Worm (Caenorhabditis elegans) whole organism, L1 larva: ENCODE data around the gene srw-137.

Experiments
- C16A3.4 ChIP-seq: fragments of 150-350 bp; optimal IDR thresholded peaks from 2 replicates; lab custom pipeline; 2014; ENCODE audit warnings: missing biosample characterization, missing genetic modification characterization
- F16B12.6 ChIP-seq: fragments of 150-350 bp; optimal IDR thresholded peaks from 2 replicates; lab custom pipeline; 2014; ENCODE audit warnings: missing biosample characterization, missing genetic modification characterization
- Y116A8C.19 ChIP-seq: sonication (generic microtip); optimal IDR thresholded peaks from 2 replicates; lab custom pipeline; 2016; ENCODE audit warnings: missing compliant biosample characterization, missing genetic modification characterization, borderline replicate concordance
- aha-1 ChIP-seq: fragments of 150-350 bp; optimal IDR thresholded peaks from 2 replicates; lab custom pipeline; 2014; ENCODE audit warnings: missing biosample characterization, missing genetic modification characterization
- aly-2 ChIP-seq: fragments of 150-350 bp; optimal IDR thresholded peaks from 2 replicates; lab custom pipeline; 2014; ENCODE audit warnings: missing biosample characterization, missing genetic modification characterization
- ama-1 ChIP-seq: fragments of 150-350 bp; optimal IDR thresholded peaks from 2 replicates; lab custom pipeline; 2014
- blmp-1 ChIP-seq: fragments of 150-350 bp; optimal IDR thresholded peaks from 2 replicates; lab custom pipeline; 2014; ENCODE audit warnings: missing biosample characterization, missing genetic modification characterization
- ceh-90 ChIP-seq: sonication (generic microtip); optimal IDR thresholded peaks from 2 replicates; lab custom pipeline; 2016; ENCODE audit warnings: missing genetic modification characterization, missing compliant biosample characterization
- efl-3 ChIP-seq: fragments of 200-800 bp; sonication (Bioruptor generic); optimal IDR thresholded peaks from 2 replicates; lab custom pipeline; 2018; ENCODE audit warnings: mild to moderate bottlenecking, missing genetic modification characterization, missing compliant biosample characterization
- egl-27 ChIP-seq, 2 experiments: fragments of 150-350 bp in 1 of 2; sonication (generic microtip); optimal IDR thresholded peaks; 3 replicates each; lab custom pipeline; 2017 to 2018; ENCODE audit warnings: missing biosample characterization in 2 of 2, missing genetic modification characterization in 2 of 2, missing genetic modification reagents in 2 of 2
- elt-3 ChIP-seq, 6 experiments: fragments of 150-350 bp in 1 of 6; sonication (generic microtip); optimal IDR thresholded peaks; 2 replicates each; lab custom pipeline; 2017 to 2018; ENCODE audit warnings: missing biosample characterization in 6 of 6, missing genetic modification characterization in 6 of 6, inconsistent platforms in 1 of 6
- grh-1 ChIP-seq: fragments of 200-800 bp; sonication (Bioruptor generic); IDR thresholded peaks from 2 replicates; pipeline ENCODE4 v1.3.6; 2022; ENCODE audit warnings: missing genetic modification reagents, missing genetic modification characterization, missing compliant biosample characterization
- hlh-4 ChIP-seq: sonication (generic microtip); optimal IDR thresholded peaks from 2 replicates; lab custom pipeline; 2016; ENCODE audit warnings: mild to moderate bottlenecking, missing genetic modification characterization, missing compliant biosample characterization
- irx-1 ChIP-seq: sonication (generic microtip); optimal IDR thresholded peaks from 2 replicates; lab custom pipeline; 2016; ENCODE audit warnings: missing genetic modification characterization, missing compliant biosample characterization
- isw-1 ChIP-seq: fragments of 200-800 bp; sonication (Bioruptor generic); IDR thresholded peaks from 2 replicates; pipeline ENCODE4 v1.3.6; 2022; ENCODE audit warnings: missing genetic modification characterization, missing compliant biosample characterization
- lin-15B ChIP-seq: fragments of 150-350 bp; sonication (generic microtip); optimal IDR thresholded peaks from 3 replicates; lab custom pipeline; 2014; ENCODE audit warnings: missing biosample characterization, missing genetic modification characterization
- lin-35 ChIP-seq, 2 experiments: fragments of 150-350 bp; optimal IDR thresholded peaks; 2 replicates each; lab custom pipeline; 2014; ENCODE audit warnings: missing biosample characterization in 2 of 2, missing genetic modification characterization in 2 of 2, missing genetic modification reagents in 2 of 2
- lir-3 ChIP-seq: sonication (generic microtip); optimal IDR thresholded peaks from 2 replicates; lab custom pipeline; 2016; ENCODE audit warnings: mild to moderate bottlenecking, missing genetic modification characterization, moderate library complexity, missing compliant biosample characterization; ENCODE audit not compliant: poor library complexity
- lsy-2 ChIP-seq, 2 experiments: fragments of 150-350 bp; optimal IDR thresholded peaks; 2 replicates each; lab custom pipeline; 2014; ENCODE audit warnings: missing biosample characterization in 2 of 2, missing genetic modification characterization in 2 of 2
- mab-9 ChIP-seq: fragments of 200-800 bp; sonication (Bioruptor generic); IDR thresholded peaks from 2 replicates; pipeline ENCODE4 v1.3.6; 2022; ENCODE audit warnings: missing genetic modification reagents, missing genetic modification characterization, missing compliant biosample characterization
- mdl-1 ChIP-seq, 2 experiments: fragments of 150-350 bp; optimal IDR thresholded peaks; 2 replicates each; lab custom pipeline; 2014 to 2017; ENCODE audit warnings: missing biosample characterization in 2 of 2, missing genetic modification characterization in 2 of 2, inconsistent platforms in 1 of 2
- mef-2 ChIP-seq: fragments of 150-350 bp; optimal IDR thresholded peaks from 2 replicates; lab custom pipeline; 2014; ENCODE audit warnings: missing biosample characterization, missing genetic modification characterization
- nhr-20 ChIP-seq: sonication (generic microtip); optimal IDR thresholded peaks from 2 replicates; lab custom pipeline; 2016; ENCODE audit warnings: mild to moderate bottlenecking, missing genetic modification characterization, missing compliant biosample characterization
- nhr-237 ChIP-seq: fragments of 150-350 bp; optimal IDR thresholded peaks from 2 replicates; lab custom pipeline; 2014; ENCODE audit warnings: missing biosample characterization, missing genetic modification characterization
- nhr-71 ChIP-seq: sonication (generic microtip); optimal IDR thresholded peaks from 2 replicates; lab custom pipeline; 2016; ENCODE audit warnings: mild to moderate bottlenecking, missing genetic modification characterization, moderate library complexity, missing compliant biosample characterization
- nhr-77 ChIP-seq: fragments of 150-350 bp; optimal IDR thresholded peaks from 2 replicates; lab custom pipeline; 2014; ENCODE audit warnings: missing biosample characterization, missing genetic modification characterization
- nhr-84 ChIP-seq: sonication (generic microtip); optimal IDR thresholded peaks from 2 replicates; lab custom pipeline; 2017; ENCODE audit warnings: missing biosample characterization, missing genetic modification characterization
- pqm-1 ChIP-seq: sonication (generic microtip); optimal IDR thresholded peaks from 3 replicates; lab custom pipeline; 2017; ENCODE audit warnings: missing biosample characterization, missing genetic modification characterization
- snu-23 ChIP-seq: sonication (generic microtip); optimal IDR thresholded peaks from 2 replicates; lab custom pipeline; 2016; ENCODE audit warnings: missing genetic modification characterization, missing compliant biosample characterization
- sox-4 ChIP-seq: sonication (generic microtip); optimal IDR thresholded peaks from 2 replicates; lab custom pipeline; 2016; ENCODE audit warnings: missing genetic modification characterization, missing compliant biosample characterization
- tlp-1 ChIP-seq: fragments of 150-350 bp; optimal IDR thresholded peaks from 2 replicates; lab custom pipeline; 2014; ENCODE audit warnings: missing biosample characterization, missing genetic modification characterization
- unc-130 ChIP-seq: fragments of 150-350 bp; optimal IDR thresholded peaks from 2 replicates; lab custom pipeline; 2017; ENCODE audit warnings: missing biosample characterization, missing genetic modification characterization, inconsistent platforms
- unc-30 ChIP-seq: sonication (generic microtip); optimal IDR thresholded peaks from 2 replicates; lab custom pipeline; 2017; ENCODE audit warnings: missing biosample characterization, missing genetic modification characterization
- unc-86 ChIP-seq: sonication (generic microtip); optimal IDR thresholded peaks from 2 replicates; lab custom pipeline; 2016; ENCODE audit warnings: missing genetic modification characterization, missing compliant biosample characterization
- unc-98 ChIP-seq: fragments of 200-800 bp; sonication (Bioruptor generic); IDR thresholded peaks from 2 replicates; pipeline ENCODE4 v1.3.6; 2022; ENCODE audit warnings: missing genetic modification characterization, missing compliant biosample characterization
- vab-15 ChIP-seq: sonication (generic microtip); optimal IDR thresholded peaks from 2 replicates; lab custom pipeline; 2017; ENCODE audit warnings: missing genotype, mild to moderate bottlenecking, missing genetic modification characterization, missing compliant biosample characterization
- xbp-1 ChIP-seq: sonication (generic microtip); optimal IDR thresholded peaks from 2 replicates; lab custom pipeline; 2016; ENCODE audit warnings: missing genetic modification characterization, missing compliant biosample characterization
- zag-1 ChIP-seq: fragments of 150-350 bp; optimal IDR thresholded peaks from 2 replicates; lab custom pipeline; 2014; ENCODE audit warnings: missing biosample characterization, missing genetic modification characterization
- zip-4 ChIP-seq: fragments of 200-800 bp; sonication (Bioruptor generic); optimal IDR thresholded peaks from 2 replicates; lab custom pipeline; 2018; ENCODE audit warnings: mild to moderate bottlenecking, missing genetic modification characterization, moderate library complexity, missing compliant biosample characterization
- ztf-11 ChIP-seq, 2 experiments: sonication (generic microtip); optimal IDR thresholded peaks; 2 replicates each; lab custom pipeline; 2016 to 2017; ENCODE audit warnings: missing genetic modification characterization in 2 of 2, missing biosample characterization in 1 of 2, missing compliant biosample characterization in 1 of 2

The srw-137 gene

DNA sequence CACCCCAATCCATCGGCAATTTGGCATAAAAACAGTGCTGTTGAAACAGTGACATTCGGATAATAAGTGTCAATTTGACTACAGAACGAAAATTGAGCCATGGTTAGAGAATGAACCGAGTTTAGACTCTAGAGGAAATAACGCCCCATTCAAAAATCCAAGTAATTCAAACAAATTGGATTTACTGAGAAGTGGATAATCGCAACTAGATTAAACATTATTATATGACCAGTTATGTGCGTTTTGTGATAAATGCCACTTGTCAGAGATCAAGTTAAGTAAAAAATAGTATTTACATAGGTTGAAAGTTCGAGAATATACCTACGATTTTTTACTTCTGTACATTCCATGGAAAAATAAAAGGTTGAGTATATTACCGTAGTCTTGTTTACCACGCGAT, 41.5 kb upstream of the srw-137 start, which contains the start of gene srw-139:
Gene srw-139 (minus strand): TSS at position 101 of the 400 bp plus-strand sequence.
- no peak for TF ChIP-seq lin-35 (GFP tag; optimal IDR thresholded peaks at IDR 0.05; lab: Kevin White, UChicago)
- no peak for TF ChIP-seq unc-30
- TF ChIP-seq nhr-71 (tag; lab: Kevin White, UChicago) = no peak
- no peak for TF ChIP-seq nhr-20 (tag; lab: Kevin White, UChicago)
- no peak for TF ChIP-seq F16B12.6
- no peak for TF ChIP-seq irx-1 (tag; lab: Kevin White, UChicago)
- no peak for TF ChIP-seq mab-9 (GFP tag; lab: Robert Waterston, UW)
- no peak for TF ChIP-seq zip-4
- no peak for TF ChIP-seq egl-27 (tag; optimal IDR thresholded peaks at IDR 0.05; lab: Kevin White, UChicago)
- TF ChIP-seq lir-3 (tag; lab: Kevin White, UChicago) = no peak
- TF ChIP-seq ztf-11 (tag; optimal IDR thresholded peaks at IDR 0.05; lab: Kevin White, UChicago) = no peak
- TF ChIP-seq unc-98 (GFP tag; lab: Robert Waterston, UW) = no peak
- TF ChIP-seq mef-2 = no peak
- TF ChIP-seq lin-15B (tag; lab: Kevin White, UChicago) = no peak
- no peak for TF ChIP-seq hlh-4
- no peak for TF ChIP-seq mdl-1 (tag; optimal IDR thresholded peaks at IDR 0.05; lab: Kevin White, UChicago)
- TF ChIP-seq aha-1 = no peak
- no peak for TF ChIP-seq grh-1
- TF ChIP-seq efl-3 (GFP tag; lab: Kevin White, UChicago) = no peak
- TF ChIP-seq snu-23 (GFP tag; lab: Kevin White, UChicago) = no peak
- TF ChIP-seq, all 84 proteins: peak for 0

DNA sequence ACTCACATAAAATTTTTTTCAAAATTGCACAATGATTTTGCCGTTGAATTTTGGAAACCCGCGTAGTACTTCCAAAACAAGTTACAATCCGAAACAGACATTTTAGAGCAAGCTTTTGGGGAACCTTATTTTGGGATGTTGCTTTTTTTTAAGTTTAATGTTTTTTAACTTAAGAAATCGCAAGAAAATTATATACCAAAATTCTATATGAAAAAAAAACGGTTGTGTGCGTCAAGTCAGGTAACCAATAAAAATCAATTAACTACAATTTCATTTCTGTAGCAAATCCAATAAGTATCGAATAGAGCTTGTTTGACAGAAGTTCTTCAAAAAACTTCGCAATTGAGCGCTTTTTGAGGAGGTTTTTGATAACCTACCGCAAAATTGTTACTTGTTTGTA, 39.6 kb upstream of the srw-137 start, which contains the start of gene srw-117:
Gene srw-117 (minus strand): TSS at position 101 of the 400 bp plus-strand sequence.
- TF ChIP-seq vab-15 (no peak), blmp-1 (tag; lab: Kevin White, UChicago) (no peak), nhr-71 (tag; lab: Kevin White, UChicago) (no peak), C16A3.4 (no peak), nhr-237 (tag; lab: Kevin White, UChicago) (no peak), sox-4 (no peak), pqm-1 (tag; lab: Kevin White, UChicago) (no peak)

DNA sequence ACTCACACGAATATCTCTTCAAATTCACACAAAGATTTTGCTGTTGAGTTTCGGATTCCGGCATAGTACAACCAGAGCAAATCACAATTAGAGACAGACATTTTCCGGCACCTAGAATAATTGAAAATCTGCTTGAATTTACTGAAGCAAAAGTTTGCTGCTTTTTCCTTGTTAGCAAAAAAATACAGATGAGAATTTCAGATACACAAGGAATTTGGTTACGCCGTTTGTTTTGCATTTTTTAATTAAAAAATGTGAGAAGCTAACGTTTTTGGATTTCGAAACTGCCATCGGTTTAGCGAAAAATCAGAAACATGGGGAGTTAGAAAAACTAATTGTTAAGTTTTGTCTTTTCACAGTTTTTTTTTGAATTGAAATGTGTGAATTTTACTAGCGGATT, 36.2 kb upstream of the srw-137 start, which contains the start of gene srw-118:
Gene srw-118 (minus strand): TSS at position 101 of the 400 bp plus-strand sequence.
- TF ChIP-seq C16A3.4 (no peak), zag-1 (tag; lab: Kevin White, UChicago) (no peak), lsy-2 (tag; optimal IDR thresholded peaks at IDR 0.05; lab: Kevin White, UChicago) (no peak), nhr-71 (tag; lab: Kevin White, UChicago) (no peak), nhr-77 (tag; lab: Kevin White, UChicago) (no peak), xbp-1 (tag; lab: Kevin White, UChicago) (no peak), pqm-1 (tag; lab: Kevin White, UChicago) (no peak), zip-4 (no peak), aly-2 (no peak), tlp-1 (tag; lab: Kevin White, UChicago) (no peak), isw-1 (GFP tag; lab: Robert Waterston, UW) (no peak), lin-35 (GFP tag; optimal IDR thresholded peaks at IDR 0.05; lab: Kevin White, UChicago) (no peak), unc-86 (tag; lab: Kevin White, UChicago) (no peak), ceh-90 (no peak), nhr-84 (no peak), aha-1 (no peak), Y116A8C.19 (no peak), unc-130 (no peak), elt-3 (tag; optimal IDR thresholded peaks at IDR 0.05; lab: Kevin White, UChicago) (no peak), ama-1 (lab: Kevin White, UChicago) (no peak)
